Worm (Caenorhabditis elegans): Measurements from ENCODE around the gene C30H6.5.

Gene C30H6.5

DNA sequence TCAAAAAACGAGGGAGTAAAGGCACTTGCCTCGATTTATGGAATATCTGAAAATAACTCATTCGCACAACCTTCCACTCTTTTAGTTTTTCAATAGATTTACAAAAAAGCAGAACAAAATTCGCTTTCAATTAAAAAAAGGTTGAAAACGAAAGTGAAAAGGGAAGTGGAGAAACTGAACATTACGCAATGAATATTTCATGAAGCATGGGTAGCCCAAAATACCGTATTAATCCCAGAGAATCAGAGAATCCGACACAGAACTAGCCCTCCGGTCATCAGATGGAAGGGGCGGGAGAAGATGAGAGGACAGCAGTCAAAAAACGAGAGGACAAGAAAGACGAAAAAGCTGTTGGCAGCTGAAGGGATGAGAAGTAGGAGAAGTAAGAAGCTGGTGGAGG, at the start of gene C30H6.5:
Gene C30H6.5, plus strand, starts transcription at position 301 of the 400 bp plus-strand sequence.
- TF ChIP-seq hlh-12 (tag; optimal IDR thresholded peaks at IDR 0.05) (no peak), mcd-1 (GFP tag; IDR thresholded peaks at IDR 0.05) (no peak), egrh-3 (GFP tag; IDR thresholded peaks at IDR 0.05) (no peak), ets-4 (GFP tag; optimal IDR thresholded peaks at IDR 0.05) (no peak), hmg-20 (GFP tag; IDR thresholded peaks at IDR 0.05) (no peak), ceh-100 (GFP tag; IDR thresholded peaks at IDR 0.05) (no peak), snpc-1.1 (tag; optimal IDR thresholded peaks at IDR 0.05; ENCODE audit: insufficient read depth) (no peak), repo-1 (tag; optimal IDR thresholded peaks at IDR 0.05) (no peak), pha-4 (tag; optimal IDR thresholded peaks at IDR 0.05) (no peak), F57A8.1 (GFP tag; optimal IDR thresholded peaks at IDR 0.05) (no peak), ceh-58 (GFP tag; IDR thresholded peaks at IDR 0.05) (no peak), madf-8 (GFP tag; conservative IDR thresholded peaks at IDR 0.05) (no peak), rpc-1 (optimal IDR thresholded peaks at IDR 0.05) (no peak), rpc-1 (tag; optimal IDR thresholded peaks at IDR 0.05) (no peak), ztf-22 (GFP tag; optimal IDR thresholded peaks at IDR 0.05) (no peak), mxl-1 (tag; optimal IDR thresholded peaks at IDR 0.05) (no peak), attf-6 (GFP tag; IDR thresholded peaks at IDR 0.05) (no peak), xnd-1 (tag; optimal IDR thresholded peaks at IDR 0.05) (no peak), B0035.1 (tag; optimal IDR thresholded peaks at IDR 0.05) (no peak), ccch-3 (GFP tag; optimal IDR thresholded peaks at IDR 0.05) (no peak)

DNA sequence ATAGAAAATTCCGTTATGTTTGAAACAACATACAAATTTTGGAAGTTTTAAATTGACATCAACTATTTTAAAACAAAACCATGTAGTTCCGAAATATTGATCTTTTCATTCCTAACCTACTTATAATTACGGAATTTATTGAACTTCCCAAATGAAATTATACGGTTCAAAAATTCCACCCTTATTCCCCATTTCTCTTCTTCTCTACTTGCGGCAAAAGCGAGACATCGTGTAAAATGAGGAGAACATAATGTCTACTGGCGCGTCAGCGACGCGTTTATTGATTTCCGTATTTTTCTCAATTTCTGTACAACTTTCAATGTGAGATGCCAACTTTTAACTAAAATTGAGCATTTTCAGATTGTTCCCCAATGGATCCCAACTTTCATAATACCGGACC, 42.7 kb upstream of the C30H6.5 start, which contains the start of gene ceh-88:
Gene ceh-88, plus strand, starts transcription at position 355 of the 400 bp plus-strand sequence.
- TF ChIP-seq hmg-1.2 (GFP tag; IDR thresholded peaks at IDR 0.05) (peak; percentile 53; the same call in 1 of the 2 replicates), ceh-100 (GFP tag; IDR thresholded peaks at IDR 0.05) (no peak), him-1 (tag; optimal IDR thresholded peaks at IDR 0.05) (no peak)

DNA sequence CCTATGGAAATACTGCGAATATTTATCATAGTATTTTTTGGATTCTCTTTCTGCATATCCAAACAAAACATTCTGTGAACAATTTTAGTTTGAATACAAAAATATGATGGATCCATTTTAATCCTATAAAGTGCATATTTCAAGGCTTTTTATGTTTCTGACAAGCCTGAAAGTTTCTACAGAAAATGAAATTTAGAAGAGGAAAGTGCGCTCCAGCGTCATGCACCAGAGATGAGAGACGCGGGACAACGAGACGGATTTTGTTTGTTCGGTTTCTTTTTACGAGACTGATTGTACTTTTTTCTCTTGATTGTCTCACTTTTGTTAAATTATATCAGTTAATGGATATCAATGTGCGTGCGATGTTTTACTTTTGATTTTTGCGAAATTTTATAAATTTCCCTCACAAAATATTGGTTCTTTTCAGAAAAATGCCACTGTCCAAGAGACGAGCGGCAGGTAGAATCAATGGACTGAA, 40.4 kb upstream of the C30H6.5 start, which contains the start of gene C49C3.6:
Gene C49C3.6, plus strand, starts transcription at position 428 of the 478 bp plus-strand sequence.
- TF ChIP-seq nfya-1 (tag; optimal IDR thresholded peaks at IDR 0.05; ENCODE audit: borderline replicate concordance, insufficient read depth), result no peak
- TF ChIP-seq nfyb-1 (GFP tag; IDR thresholded peaks at IDR 0.05), result no peak
- no peak for TF ChIP-seq F22D6.2 (tag; optimal IDR thresholded peaks at IDR 0.05)
- TF ChIP-seq egl-44 (GFP tag; IDR thresholded peaks at IDR 0.05), result no peak
- TF ChIP-seq Y53G8AR.9 (GFP tag; conservative IDR thresholded peaks at IDR 0.05), result no peak
- TF ChIP-seq egrh-3 (GFP tag; IDR thresholded peaks at IDR 0.05), result no peak
- TF ChIP-seq akir-1 (GFP tag; optimal IDR thresholded peaks at IDR 0.05), result no peak
- no peak for TF ChIP-seq snpc-1.1 (tag; optimal IDR thresholded peaks at IDR 0.05; ENCODE audit: insufficient read depth)
- no peak for TF ChIP-seq madf-3 (GFP tag; IDR thresholded peaks at IDR 0.05)
- peak; percentile 70 for TF ChIP-seq mcd-1 (GFP tag; IDR thresholded peaks at IDR 0.05)
- no peak for TF ChIP-seq die-1 (tag; optimal IDR thresholded peaks at IDR 0.05)
- TF ChIP-seq lsy-27 (tag; optimal IDR thresholded peaks at IDR 0.05; ENCODE audit: borderline replicate concordance, insufficient read depth), result no peak
- no peak for TF ChIP-seq T07F8.4 (tag; optimal IDR thresholded peaks at IDR 0.05)
- TF ChIP-seq ztf-18 (tag; optimal IDR thresholded peaks at IDR 0.05), result no peak
- TF ChIP-seq hmg-1.2 (GFP tag; IDR thresholded peaks at IDR 0.05), result peak; percentile 95
- peak; percentile 51 for TF ChIP-seq snpc-4 (GFP tag; optimal IDR thresholded peaks at IDR 0.05)
- peak in 2 of 4 experiments; percentile 27 to 67 for TF ChIP-seq snpc-4 (tag; optimal IDR thresholded peaks at IDR 0.05)
- TF ChIP-seq K11D2.4 (GFP tag; IDR thresholded peaks at IDR 0.05), result no peak
- no peak for TF ChIP-seq egl-18 (GFP tag; IDR thresholded peaks at IDR 0.05)
- no peak for TF ChIP-seq ccch-3 (GFP tag; optimal IDR thresholded peaks at IDR 0.05)
- TF ChIP-seq pbrm-1 (GFP tag; IDR thresholded peaks at IDR 0.05), result no peak
- TF ChIP-seq C06A6.2 (GFP tag; conservative IDR thresholded peaks at IDR 0.05), result no peak
- no peak for TF ChIP-seq let-526 (GFP tag; IDR thresholded peaks at IDR 0.05)
- TF ChIP-seq Y53F4B.3 (GFP tag; IDR thresholded peaks at IDR 0.05), result no peak
